Worm (Caenorhabditis elegans) whole organism, L2 larva: ENCODE results near the gene ldb-1.

ENCODE experiments used
- F13H6.1 ChIP-seq: sonication (generic microtip); optimal IDR thresholded peaks from 2 replicates; lab custom pipeline; 2016; ENCODE audit warnings: missing genetic modification characterization, missing compliant biosample characterization
- Y55F3AM.14 ChIP-seq: fragments of 200-800 bp; sonication (Bioruptor generic); optimal IDR thresholded peaks from 2 replicates; lab custom pipeline; 2018; ENCODE audit warnings: mild to moderate bottlenecking, missing genetic modification characterization, missing compliant biosample characterization
- ZK546.5 ChIP-seq: sonication (generic microtip); optimal IDR thresholded peaks from 2 replicates; lab custom pipeline; 2017; ENCODE audit warnings: missing biosample characterization, missing genetic modification characterization
- alr-1 ChIP-seq: fragments of 150-350 bp; optimal IDR thresholded peaks from 2 replicates; lab custom pipeline; 2014; ENCODE audit warnings: missing biosample characterization, missing genetic modification characterization
- ama-1 ChIP-seq: fragments of 150-350 bp; optimal IDR thresholded peaks from 2 replicates; lab custom pipeline; 2018; ENCODE audit warnings: inconsistent platforms
- crh-2 ChIP-seq: sonication (generic microtip); optimal IDR thresholded peaks from 2 replicates; lab custom pipeline; 2017; ENCODE audit warnings: missing biosample characterization, missing genetic modification characterization
- dmd-4 ChIP-seq: sonication (generic microtip); optimal IDR thresholded peaks from 2 replicates; lab custom pipeline; 2017; ENCODE audit warnings: missing biosample characterization, missing genetic modification characterization
- fos-1 ChIP-seq: fragments of 150-350 bp; optimal IDR thresholded peaks from 2 replicates; lab custom pipeline; 2014; ENCODE audit warnings: missing biosample characterization, missing genetic modification characterization
- gmeb-1 ChIP-seq: fragments of 150-350 bp; optimal IDR thresholded peaks from 2 replicates; lab custom pipeline; 2014; ENCODE audit warnings: missing biosample characterization, missing genetic modification characterization
- lin-11 ChIP-seq: fragments of 150-350 bp; sonication (generic microtip); optimal IDR thresholded peaks from 2 replicates; lab custom pipeline; 2014; ENCODE audit warnings: missing biosample characterization, missing genetic modification characterization, inconsistent platforms, mixed read lengths
- lin-13 ChIP-seq: fragments of 150-350 bp; optimal IDR thresholded peaks from 2 replicates; lab custom pipeline; 2014; ENCODE audit warnings: missing biosample characterization, missing genetic modification reagents, missing genetic modification characterization
- mab-5 ChIP-seq: fragments of 150-350 bp; optimal IDR thresholded peaks from 2 replicates; lab custom pipeline; 2014; ENCODE audit warnings: missing biosample characterization, missing genetic modification characterization
- nhr-11 ChIP-seq: fragments of 150-350 bp; optimal IDR thresholded peaks from 2 replicates; lab custom pipeline; 2014; ENCODE audit warnings: missing biosample characterization, missing genetic modification characterization
- nhr-12 ChIP-seq: fragments of 150-350 bp; optimal IDR thresholded peaks from 2 replicates; lab custom pipeline; 2014; ENCODE audit warnings: missing biosample characterization, missing genetic modification characterization
- nhr-129 ChIP-seq: fragments of 150-350 bp; optimal IDR thresholded peaks from 2 replicates; lab custom pipeline; 2014; ENCODE audit warnings: missing biosample characterization, missing genetic modification characterization
- nhr-21 ChIP-seq: fragments of 150-350 bp; optimal IDR thresholded peaks from 2 replicates; lab custom pipeline; 2014; ENCODE audit warnings: missing biosample characterization, missing genetic modification characterization
- nhr-23 ChIP-seq: fragments of 150-350 bp; optimal IDR thresholded peaks from 2 replicates; lab custom pipeline; 2014; ENCODE audit warnings: missing biosample characterization, missing genetic modification reagents, missing genetic modification characterization
- nhr-237 ChIP-seq: fragments of 150-350 bp; optimal IDR thresholded peaks from 2 replicates; lab custom pipeline; 2014; ENCODE audit warnings: missing biosample characterization, missing genetic modification characterization
- nhr-25 ChIP-seq: fragments of 150-350 bp; sonication (generic microtip); optimal IDR thresholded peaks from 3 replicates; lab custom pipeline; 2014; ENCODE audit warnings: missing biosample characterization, missing genetic modification characterization
- nhr-6 ChIP-seq: fragments of 150-350 bp; optimal IDR thresholded peaks from 2 replicates; lab custom pipeline; 2014; ENCODE audit warnings: missing biosample characterization, missing genetic modification characterization
- sma-3 ChIP-seq: sonication (generic microtip); optimal IDR thresholded peaks from 2 replicates; lab custom pipeline; 2016; ENCODE audit warnings: missing genetic modification reagents, missing genetic modification characterization, missing compliant biosample characterization
- sma-9 ChIP-seq, 2 experiments: fragments of 150-350 bp in 1 of 2; sonication (generic microtip) in 1 of 2; optimal IDR thresholded peaks; 2 replicates each; lab custom pipeline; 2014 to 2016; ENCODE audit warnings: missing genetic modification characterization in 2 of 2, mild to moderate bottlenecking in 1 of 2, missing biosample characterization in 1 of 2, missing compliant biosample characterization in 1 of 2, missing genetic modification reagents in 1 of 2, moderate library complexity in 1 of 2
- snpc-4 ChIP-seq: fragments of 150-350 bp; optimal IDR thresholded peaks from 2 replicates; lab custom pipeline; 2014; ENCODE audit warnings: missing biosample characterization, missing genetic modification characterization
- unc-39 ChIP-seq: fragments of 150-350 bp; optimal IDR thresholded peaks from 2 replicates; lab custom pipeline; 2014; ENCODE audit warnings: missing biosample characterization, missing genetic modification characterization
- unc-55 ChIP-seq: fragments of 150-350 bp; sonication (generic microtip); optimal IDR thresholded peaks from 3 replicates; lab custom pipeline; 2014; ENCODE audit warnings: missing biosample characterization, missing genetic modification reagents, missing genetic modification characterization
- unc-62 ChIP-seq: fragments of 150-350 bp; optimal IDR thresholded peaks from 2 replicates; lab custom pipeline; 2014; ENCODE audit warnings: missing biosample characterization, missing genetic modification reagents, missing genetic modification characterization
- zag-1 ChIP-seq: fragments of 150-350 bp; optimal IDR thresholded peaks from 2 replicates; lab custom pipeline; 2014; ENCODE audit warnings: missing biosample characterization, missing genetic modification characterization
- ztf-4 ChIP-seq: fragments of 150-350 bp; optimal IDR thresholded peaks from 2 replicates; lab custom pipeline; 2014; ENCODE audit warnings: missing biosample characterization, missing genetic modification characterization

Gene ldb-1

DNA sequence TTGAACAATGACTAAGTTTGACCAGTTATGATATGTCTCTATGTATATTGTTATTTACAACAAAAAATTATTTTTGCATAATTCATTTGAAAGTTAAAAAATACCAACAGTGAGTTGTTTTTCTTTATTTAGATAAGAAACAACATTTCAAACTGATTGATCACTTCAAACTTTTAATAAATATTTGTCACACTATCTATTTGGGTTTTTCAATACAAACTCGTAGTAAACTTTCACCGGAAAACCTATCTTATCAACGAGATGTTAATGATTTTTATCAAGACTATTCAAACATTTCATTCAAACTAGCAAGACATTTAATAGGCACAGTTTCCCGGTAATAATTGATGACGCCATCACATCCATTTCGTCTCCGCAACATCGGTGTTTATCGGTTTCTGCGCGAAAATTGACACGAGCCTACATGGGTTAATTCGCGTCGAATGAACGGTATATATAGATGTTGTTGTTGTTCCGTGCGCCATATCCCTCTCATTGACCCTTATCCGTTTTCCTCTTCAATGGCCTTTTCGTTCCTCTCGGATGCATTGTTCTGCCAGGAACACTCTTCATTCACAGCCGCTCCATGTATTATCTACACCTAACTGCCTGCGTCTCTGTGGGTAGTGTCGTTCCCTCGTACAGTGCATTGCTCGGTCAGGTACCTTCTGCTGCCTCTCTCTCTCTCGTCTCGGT is 38.4 kb upstream of the ldb-1 start:
- no peak for TF ChIP-seq nhr-25 (tag; lab: Kevin White, UChicago)
- no peak for TF ChIP-seq nhr-12
- no peak for TF ChIP-seq ZK546.5 (tag; lab: Kevin White, UChicago)
- TF ChIP-seq nhr-21 (tag; lab: Kevin White, UChicago) = no peak
- TF ChIP-seq nhr-129 = no peak
- no peak for TF ChIP-seq nhr-11
- TF ChIP-seq fos-1 (tag; lab: Kevin White, UChicago) = peak; percentile 45
- TF ChIP-seq lin-13 (GFP tag; lab: Kevin White, UChicago) = no peak

DNA sequence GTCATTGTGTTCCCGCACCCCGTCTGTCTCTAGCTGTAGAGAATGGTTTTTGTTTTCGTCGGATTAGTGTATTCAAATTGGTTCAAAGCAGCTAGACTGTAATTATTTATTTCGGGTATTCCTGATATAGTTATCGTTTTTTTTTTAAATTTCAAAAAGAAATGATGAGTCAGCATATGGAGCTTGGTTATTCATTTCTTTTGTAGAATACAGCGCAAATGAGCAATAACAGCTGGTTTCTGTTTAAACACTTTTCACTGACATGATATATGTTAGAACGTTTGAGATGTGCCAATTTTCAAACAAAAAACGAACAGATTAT is 37.9 kb upstream of the ldb-1 start:
- TF ChIP-seq zag-1 (tag; lab: Kevin White, UChicago) (no peak), lin-13 (GFP tag; lab: Kevin White, UChicago) (no peak), alr-1 (tag; lab: Kevin White, UChicago) (no peak), unc-62 (GFP tag; lab: Kevin White, UChicago) (no peak), snpc-4 (tag; lab: Kevin White, UChicago) (no peak), unc-39 (no peak), nhr-23 (no peak), mab-5 (tag; lab: Kevin White, UChicago) (no peak), ama-1 (no peak), nhr-237 (tag; lab: Kevin White, UChicago) (no peak), nhr-11 (no peak), nhr-25 (tag; lab: Kevin White, UChicago) (no peak)

ce11 chrX:10991352-10992172 is 37.2 kb upstream of the ldb-1 start:
- no peak for TF ChIP-seq lin-11 (tag; lab: Kevin White, UChicago)
- no peak for TF ChIP-seq ZK546.5 (tag; lab: Kevin White, UChicago)
- TF ChIP-seq, all 48 proteins: peak for 0

DNA sequence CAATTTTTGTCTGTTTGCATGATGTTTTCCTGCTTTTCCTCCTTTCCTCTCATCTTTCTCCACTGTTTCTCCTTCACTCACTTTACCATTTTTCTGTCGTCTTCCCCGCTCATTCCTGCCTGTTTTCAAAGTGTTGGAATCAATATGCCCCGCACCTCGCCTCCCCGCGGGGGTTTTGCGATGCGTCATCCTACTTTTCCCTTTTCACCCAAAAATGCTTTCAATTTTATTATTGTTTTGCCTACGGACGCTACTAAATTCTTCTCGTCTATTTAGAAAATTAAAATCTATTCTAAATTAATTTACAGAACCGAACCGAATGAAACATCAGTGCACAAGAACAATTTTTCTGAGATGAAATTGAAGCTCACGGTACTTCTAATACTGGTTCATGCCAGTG is 36.5 kb upstream of the ldb-1 start, which contains the start of gene ver-3:
TSS of gene ver-3 (plus strand) at position 301 of the 400 bp plus-strand sequence.
- no peak for TF ChIP-seq Y55F3AM.14
- no peak for TF ChIP-seq nhr-129
- TF ChIP-seq crh-2 (tag; lab: Kevin White, UChicago) = no peak
- no peak for TF ChIP-seq nhr-6 (tag; lab: Kevin White, UChicago)
- no peak for TF ChIP-seq snpc-4 (tag; lab: Kevin White, UChicago)
- no peak for TF ChIP-seq ztf-4

DNA sequence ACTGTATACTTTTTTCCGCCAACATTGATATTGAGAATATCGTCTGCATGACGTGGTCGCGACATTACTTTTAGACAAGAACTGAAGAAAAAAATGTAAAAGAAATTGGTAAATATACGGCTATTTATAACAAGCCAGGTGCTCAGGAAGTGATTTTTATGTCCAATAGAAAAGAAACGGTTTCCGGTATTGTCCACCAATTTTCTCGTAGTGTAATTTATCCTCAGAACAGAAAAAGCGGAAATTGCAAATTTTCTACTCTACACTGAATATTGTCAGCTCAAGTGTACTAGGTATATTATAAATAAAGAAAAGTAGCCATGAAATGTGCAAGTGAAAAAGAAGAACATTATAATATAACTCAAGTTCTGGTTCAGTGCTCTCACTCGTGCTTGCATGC is 29.5 kb upstream of the ldb-1 start, which contains the start of gene F59F3.6:
TSS of gene F59F3.6 (minus strand) at position 101 of the 400 bp plus-strand sequence.
- TF ChIP-seq alr-1 (tag; lab: Kevin White, UChicago) (no peak), lin-11 (tag; lab: Kevin White, UChicago) (no peak), unc-55 (GFP tag; lab: Kevin White, UChicago) (no peak)
- TF ChIP-seq, all 48 proteins: peak for 0

- no peak for TF ChIP-seq F13H6.1 (tag; lab: Kevin White, UChicago)
Measured at ce11 chrX:11001750-11002149, 27.0 kb upstream of the ldb-1 start, which contains the start of gene col-177. Gene col-177, minus strand, starts transcription at chrX:11001850.

DNA sequence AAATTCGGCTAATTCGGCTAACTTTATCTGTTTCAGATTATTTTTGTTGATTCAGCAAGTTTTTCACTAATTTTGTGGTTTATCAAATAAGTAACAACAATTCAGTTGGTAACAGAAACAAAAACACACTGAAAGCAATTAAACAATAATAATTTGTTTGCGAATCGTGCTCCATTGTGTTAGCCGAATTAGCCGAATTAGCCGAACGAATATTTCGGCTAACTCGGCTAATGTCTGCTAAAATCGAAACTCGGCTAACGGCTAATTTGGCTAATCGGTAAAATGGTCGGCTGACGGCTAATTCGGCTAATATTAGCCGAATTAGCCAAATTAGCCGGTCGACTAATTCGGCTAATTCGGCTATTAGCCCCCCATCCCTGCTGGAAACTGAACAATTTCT is 25.0 kb upstream of the ldb-1 start:
- no peak for TF ChIP-seq sma-3

DNA sequence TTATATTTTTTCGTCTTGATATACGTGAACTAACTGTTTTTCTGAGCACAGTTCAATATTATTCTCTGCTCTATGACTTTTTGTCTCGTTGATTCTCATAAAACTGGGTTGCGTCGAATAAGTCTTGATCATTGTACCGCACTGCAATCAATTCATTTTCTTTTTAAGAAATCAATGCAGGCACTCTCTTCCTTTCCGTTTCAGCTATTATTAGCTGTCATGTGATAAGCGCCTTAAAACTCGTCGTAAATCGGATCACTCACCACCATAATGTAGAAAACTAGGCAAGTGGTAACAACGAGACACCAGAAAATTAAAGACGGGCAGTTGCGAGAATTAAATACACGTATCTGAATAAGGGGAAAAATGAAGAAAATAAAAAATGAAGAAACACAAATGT is 21.3 kb upstream of the ldb-1 start:
- TF ChIP-seq sma-9 (GFP tag; optimal IDR thresholded peaks at IDR 0.05; lab: Kevin White, UChicago) (peak; percentile 0), sma-9 (tag; optimal IDR thresholded peaks at IDR 0.05; lab: Kevin White, UChicago) (no peak), crh-2 (tag; lab: Kevin White, UChicago) (peak; percentile 23), unc-55 (GFP tag; lab: Kevin White, UChicago) (no peak), fos-1 (tag; lab: Kevin White, UChicago) (peak; percentile 75), dmd-4 (tag; lab: Kevin White, UChicago) (no peak), gmeb-1 (peak; percentile 3)
- TF ChIP-seq, all 48 proteins: peak for 4
